Worm (Caenorhabditis elegans) whole organism, late embryonic: ENCODE measurements around the gene sri-18.

Source experiments
- C38D4.7 ChIP-seq: fragments of 200-800 bp; sonication (Bioruptor generic); optimal IDR thresholded peaks from 2 replicates; lab custom pipeline; 2018; ENCODE audit warnings: mild to moderate bottlenecking, missing genetic modification characterization, moderate library complexity, missing compliant biosample characterization
- dmd-4 ChIP-seq: sonication (generic microtip); optimal IDR thresholded peaks from 2 replicates; lab custom pipeline; 2016; ENCODE audit warnings: borderline replicate concordance, missing genetic modification characterization, missing compliant biosample characterization
- ets-4 ChIP-seq: sonication (generic microtip); optimal IDR thresholded peaks from 2 replicates; lab custom pipeline; 2016; ENCODE audit warnings: missing genetic modification characterization, missing compliant biosample characterization
- lin-11 ChIP-seq: fragments of 200-800 bp; sonication (Bioruptor generic); optimal IDR thresholded peaks from 2 replicates; lab custom pipeline; 2018; ENCODE audit warnings: mild to moderate bottlenecking, missing genetic modification characterization, missing compliant biosample characterization
- nfya-1 ChIP-seq: sonication (generic microtip); optimal IDR thresholded peaks from 2 replicates; lab custom pipeline; 2017; ENCODE audit warnings: missing genetic modification characterization, mild to moderate bottlenecking, missing compliant biosample characterization, antibody characterized with exemption, moderate library complexity
- rnt-1 ChIP-seq: sonication (generic microtip); optimal IDR thresholded peaks from 2 replicates; lab custom pipeline; 2016; ENCODE audit warnings: missing genetic modification characterization, missing compliant biosample characterization
- zip-5 ChIP-seq: sonication (generic microtip); optimal IDR thresholded peaks from 2 replicates; lab custom pipeline; 2016; ENCODE audit warnings: missing genetic modification characterization, missing compliant biosample characterization

DNA sequence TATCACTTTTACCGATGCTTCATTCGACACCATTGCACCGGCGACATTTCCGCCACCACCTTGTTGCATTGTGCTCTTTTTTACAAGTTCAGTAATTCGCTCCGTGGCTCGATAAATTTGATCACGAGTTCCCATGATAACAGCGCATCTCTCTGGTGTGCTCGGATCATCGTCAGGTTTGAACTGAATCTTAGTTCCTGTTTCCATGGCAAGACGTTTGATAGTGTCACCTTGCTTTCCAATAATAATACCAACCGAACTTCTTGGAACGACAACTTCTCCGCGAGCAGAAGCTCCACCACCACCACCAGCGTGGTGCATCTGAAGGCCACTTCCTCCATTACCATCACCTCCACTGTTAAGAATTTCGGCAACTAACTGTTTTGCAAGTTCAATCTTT lies 23.2 kb downstream of the sri-18 start:
- TF ChIP-seq C38D4.7 (GFP tag; lab: Kevin White, UChicago) (no peak), dmd-4 (no peak), zip-5 (tag; lab: Kevin White, UChicago) (no peak), nfya-1 (tag; lab: Kevin White, UChicago) (no peak), ets-4 (tag; lab: Kevin White, UChicago) (no peak), lin-11 (tag; lab: Kevin White, UChicago) (no peak), rnt-1 (no peak)
